Worm (Caenorhabditis elegans): ENCODE measurements around the gene ufd-3.

ce11 chrII:9895173-9895572, 45.4 kb upstream of the ufd-3 start:
- TF ChIP-seq nhr-76 (tag; optimal IDR thresholded peaks at IDR 0.05), result no peak
- TF ChIP-seq lin-15B (tag; optimal IDR thresholded peaks at IDR 0.05), result no peak
- TF ChIP-seq ama-1 (optimal IDR thresholded peaks at IDR 0.05), result no peak
- no peak for TF ChIP-seq mdl-1 (tag; optimal IDR thresholded peaks at IDR 0.05)
- no peak for TF ChIP-seq unc-62 (GFP tag; optimal IDR thresholded peaks at IDR 0.05)
- no peak for TF ChIP-seq dpl-1 (GFP tag; optimal IDR thresholded peaks at IDR 0.05)
- TF ChIP-seq sptf-1 (tag; optimal IDR thresholded peaks at IDR 0.05), result no peak
